Worm (Caenorhabditis elegans) whole organism, L3 larva: Measurements from ENCODE around the gene cyb-2.1.

ENCODE experiments used
- R02D3.7 ChIP-seq: fragments of 150-350 bp; optimal IDR thresholded peaks from 2 replicates; lab custom pipeline; 2014; ENCODE audit warnings: missing biosample characterization, missing genetic modification characterization
- ZK546.5 ChIP-seq: sonication (generic microtip); optimal IDR thresholded peaks from 2 replicates; lab custom pipeline; 2017; ENCODE audit warnings: missing biosample characterization, missing genetic modification characterization
- aly-2 ChIP-seq: fragments of 150-350 bp; optimal IDR thresholded peaks from 2 replicates; lab custom pipeline; 2014; ENCODE audit warnings: missing biosample characterization, missing genetic modification characterization
- ama-1 ChIP-seq: fragments of 150-350 bp; optimal IDR thresholded peaks from 2 replicates; lab custom pipeline; 2018
- ceh-16 ChIP-seq: sonication (generic microtip); optimal IDR thresholded peaks from 2 replicates; lab custom pipeline; 2017; ENCODE audit warnings: missing biosample characterization, missing genetic modification characterization
- ceh-28 ChIP-seq: fragments of 150-350 bp; optimal IDR thresholded peaks from 2 replicates; lab custom pipeline; 2014; ENCODE audit warnings: missing biosample characterization, missing genetic modification reagents, missing genetic modification characterization
- ceh-82 ChIP-seq: fragments of 150-350 bp; optimal IDR thresholded peaks from 2 replicates; lab custom pipeline; 2014; ENCODE audit warnings: missing biosample characterization, missing genetic modification characterization
- ceh-9 ChIP-seq: sonication (generic microtip); optimal IDR thresholded peaks from 2 replicates; lab custom pipeline; 2018; ENCODE audit warnings: missing biosample characterization, missing genetic modification characterization
- daf-12 ChIP-seq: fragments of 150-350 bp; optimal IDR thresholded peaks from 2 replicates; lab custom pipeline; 2014; ENCODE audit warnings: missing biosample characterization, missing genetic modification reagents, missing genetic modification characterization
- egl-27 ChIP-seq: sonication (generic microtip); optimal IDR thresholded peaks from 4 replicates; lab custom pipeline; 2017; ENCODE audit warnings: missing biosample characterization, missing genetic modification reagents, missing genetic modification characterization
- egl-5 ChIP-seq: fragments of 150-350 bp; optimal IDR thresholded peaks from 2 replicates; lab custom pipeline; 2017; ENCODE audit warnings: missing biosample characterization, missing genetic modification reagents, missing genetic modification characterization, inconsistent platforms
- elt-1 ChIP-seq: fragments of 150-350 bp; optimal IDR thresholded peaks from 2 replicates; lab custom pipeline; 2014; ENCODE audit warnings: missing biosample characterization, missing genetic modification characterization
- elt-2 ChIP-seq: sonication (generic microtip); optimal IDR thresholded peaks from 2 replicates; lab custom pipeline; 2016; ENCODE audit warnings: missing genetic modification reagents, mild to moderate bottlenecking, missing genetic modification characterization, missing compliant biosample characterization
- elt-3 ChIP-seq, 3 experiments: fragments of 150-350 bp in 1 of 3; sonication (generic microtip) in 2 of 3; optimal IDR thresholded peaks; 2 replicates in 2 of 3; 4 replicates in 1 of 3; lab custom pipeline; 2014 to 2017; ENCODE audit warnings: missing biosample characterization in 3 of 3, missing genetic modification characterization in 3 of 3
- eor-1 ChIP-seq, 2 experiments: fragments of 150-350 bp; optimal IDR thresholded peaks; 2 replicates each; lab custom pipeline; 2014 to 2018; ENCODE audit warnings: missing biosample characterization in 2 of 2, missing genetic modification characterization in 2 of 2
- fkh-10 ChIP-seq: sonication (generic microtip); optimal IDR thresholded peaks from 2 replicates; lab custom pipeline; 2017; ENCODE audit warnings: missing biosample characterization, missing genetic modification reagents, missing genetic modification characterization
- fkh-2 ChIP-seq: fragments of 150-350 bp; optimal IDR thresholded peaks from 2 replicates; lab custom pipeline; 2014; ENCODE audit warnings: missing biosample characterization, missing genetic modification reagents, missing genetic modification characterization
- fos-1 ChIP-seq: fragments of 150-350 bp; optimal IDR thresholded peaks from 2 replicates; lab custom pipeline; 2014; ENCODE audit warnings: missing biosample characterization, missing genetic modification characterization
- hmg-11 ChIP-seq: sonication (generic microtip); optimal IDR thresholded peaks from 2 replicates; lab custom pipeline; 2016; ENCODE audit warnings: missing genetic modification characterization, missing compliant biosample characterization
- jun-1 ChIP-seq: fragments of 150-350 bp; optimal IDR thresholded peaks from 2 replicates; lab custom pipeline; 2014; ENCODE audit warnings: missing biosample characterization, missing genetic modification reagents, missing genetic modification characterization
- lin-15B ChIP-seq: fragments of 150-350 bp; optimal IDR thresholded peaks from 2 replicates; lab custom pipeline; 2014; ENCODE audit warnings: missing biosample characterization, missing genetic modification characterization
- lin-39 ChIP-seq: fragments of 150-350 bp; optimal IDR thresholded peaks from 2 replicates; lab custom pipeline; 2018; ENCODE audit warnings: missing biosample characterization, missing genetic modification reagents, missing genetic modification characterization
- lsy-12 ChIP-seq: sonication (generic microtip); optimal IDR thresholded peaks from 2 replicates; lab custom pipeline; 2016; ENCODE audit warnings: mild to moderate bottlenecking, missing genetic modification characterization, missing compliant biosample characterization
- mdl-1 ChIP-seq: fragments of 150-350 bp; optimal IDR thresholded peaks from 2 replicates; lab custom pipeline; 2014; ENCODE audit warnings: missing biosample characterization, missing genetic modification characterization
- mml-1 ChIP-seq: fragments of 150-350 bp; sonication (generic microtip); optimal IDR thresholded peaks from 3 replicates; lab custom pipeline; 2014; ENCODE audit warnings: missing biosample characterization, missing genetic modification characterization
- nfya-1 ChIP-seq: sonication (generic microtip); optimal IDR thresholded peaks from 2 replicates; lab custom pipeline; 2017; ENCODE audit warnings: missing genetic modification characterization, mild to moderate bottlenecking, missing compliant biosample characterization, antibody characterized with exemption, moderate library complexity; ENCODE audit not compliant: insufficient read depth
- nhr-11 ChIP-seq: fragments of 150-350 bp; optimal IDR thresholded peaks from 2 replicates; lab custom pipeline; 2014; ENCODE audit warnings: missing biosample characterization, missing genetic modification characterization
- nhr-12 ChIP-seq: fragments of 150-350 bp; optimal IDR thresholded peaks from 2 replicates; lab custom pipeline; 2014; ENCODE audit warnings: missing biosample characterization, missing genetic modification characterization
- nhr-23 ChIP-seq: fragments of 150-350 bp; optimal IDR thresholded peaks from 2 replicates; lab custom pipeline; 2014; ENCODE audit warnings: missing biosample characterization, missing genetic modification reagents, missing genetic modification characterization
- nhr-237 ChIP-seq: fragments of 150-350 bp; optimal IDR thresholded peaks from 2 replicates; lab custom pipeline; 2014; ENCODE audit warnings: missing biosample characterization, missing genetic modification characterization
- nhr-25 ChIP-seq: sonication (generic microtip); optimal IDR thresholded peaks from 2 replicates; lab custom pipeline; 2017; ENCODE audit warnings: missing biosample characterization, missing genetic modification characterization
- nhr-28 ChIP-seq: fragments of 150-350 bp; optimal IDR thresholded peaks from 2 replicates; lab custom pipeline; 2014; ENCODE audit warnings: missing biosample characterization, missing genetic modification characterization
- nhr-43 ChIP-seq: sonication (generic microtip); optimal IDR thresholded peaks from 2 replicates; lab custom pipeline; 2016; ENCODE audit warnings: mild to moderate bottlenecking, missing genetic modification characterization, missing compliant biosample characterization; ENCODE audit not compliant: poor library complexity, severe bottlenecking
- nhr-67 ChIP-seq: fragments of 150-350 bp; optimal IDR thresholded peaks from 2 replicates; lab custom pipeline; 2014; ENCODE audit warnings: missing biosample characterization, missing genetic modification characterization
- nhr-76 ChIP-seq: fragments of 150-350 bp; sonication (generic microtip); optimal IDR thresholded peaks from 5 replicates; lab custom pipeline; 2014; ENCODE audit warnings: missing biosample characterization, missing genetic modification characterization
- nhr-77 ChIP-seq: fragments of 150-350 bp; optimal IDR thresholded peaks from 2 replicates; lab custom pipeline; 2014; ENCODE audit warnings: missing biosample characterization, missing genetic modification characterization
- pha-4 ChIP-seq: fragments of 150-350 bp; optimal IDR thresholded peaks from 2 replicates; lab custom pipeline; 2014; ENCODE audit warnings: missing biosample characterization, missing genetic modification reagents, missing genetic modification characterization
- pqm-1 ChIP-seq: fragments of 150-350 bp; optimal IDR thresholded peaks from 2 replicates; lab custom pipeline; 2017; ENCODE audit warnings: missing biosample characterization, missing genetic modification characterization, inconsistent platforms
- sea-2 ChIP-seq: fragments of 150-350 bp; sonication (generic microtip); optimal IDR thresholded peaks from 4 replicates; lab custom pipeline; 2014; ENCODE audit warnings: missing biosample characterization, missing genetic modification reagents, missing genetic modification characterization
- skn-1 ChIP-seq: fragments of 150-350 bp; optimal IDR thresholded peaks from 2 replicates; lab custom pipeline; 2014; ENCODE audit warnings: missing biosample characterization, missing genetic modification characterization
- snpc-4 ChIP-seq: fragments of 150-350 bp; optimal IDR thresholded peaks from 2 replicates; lab custom pipeline; 2014; ENCODE audit warnings: missing biosample characterization, missing genetic modification characterization
- tbx-2 ChIP-seq: sonication (generic microtip); optimal IDR thresholded peaks from 2 replicates; lab custom pipeline; 2016; ENCODE audit warnings: mild to moderate bottlenecking, missing genetic modification characterization, missing compliant biosample characterization
- unc-39 ChIP-seq: sonication (generic microtip); optimal IDR thresholded peaks from 4 replicates; lab custom pipeline; 2017; ENCODE audit warnings: missing biosample characterization, missing genetic modification characterization
- unc-62 ChIP-seq: fragments of 150-350 bp; sonication (generic microtip); optimal IDR thresholded peaks from 4 replicates; lab custom pipeline; 2014; ENCODE audit warnings: missing biosample characterization, missing genetic modification reagents, missing genetic modification characterization
- zag-1 ChIP-seq: fragments of 150-350 bp; optimal IDR thresholded peaks from 2 replicates; lab custom pipeline; 2014; ENCODE audit warnings: missing biosample characterization, missing genetic modification characterization
- ztf-11 ChIP-seq: fragments of 150-350 bp; optimal IDR thresholded peaks from 2 replicates; lab custom pipeline; 2014; ENCODE audit warnings: missing biosample characterization, missing genetic modification characterization
- ztf-4 ChIP-seq: fragments of 150-350 bp; optimal IDR thresholded peaks from 2 replicates; lab custom pipeline; 2014; ENCODE audit warnings: missing biosample characterization, missing genetic modification characterization

Gene cyb-2.1

ce11 chrIV:10985568-10986035 is at the start of gene cyb-2.1:
Gene cyb-2.1, plus strand, starts transcription at chrIV:10985985.
- no peak for TF ChIP-seq pha-4
- TF ChIP-seq daf-12 = no peak
- no peak for TF ChIP-seq nhr-28 (tag; lab: Kevin White, UChicago)
- no peak for TF ChIP-seq fkh-2 (tag; lab: Kevin White, UChicago)
- no peak for TF ChIP-seq ceh-16 (tag; lab: Kevin White, UChicago)
- no peak for TF ChIP-seq egl-5 (tag; lab: Kevin White, UChicago)
- no peak for TF ChIP-seq jun-1
- no peak for TF ChIP-seq R02D3.7
- no peak for TF ChIP-seq elt-1
- TF ChIP-seq snpc-4 (tag; lab: Kevin White, UChicago) = no peak
- TF ChIP-seq sea-2 (GFP tag; lab: Kevin White, UChicago) = no peak
- no peak for TF ChIP-seq lin-39
- TF ChIP-seq zag-1 (tag; lab: Kevin White, UChicago) = no peak
- TF ChIP-seq hmg-11 (tag; lab: Kevin White, UChicago) = no peak

ce11 chrIV:10936906-10937540 is 48.8 kb upstream of the cyb-2.1 start, which contains the start of gene fic-1:
Gene fic-1, plus strand, starts transcription at chrIV:10937454.
- no peak for TF ChIP-seq nhr-11 (tag; lab: Kevin White, UChicago)
- peak; percentile 34 for TF ChIP-seq pqm-1 (tag; lab: Kevin White, UChicago)
- peak; percentile 16 for TF ChIP-seq skn-1 (tag; lab: Kevin White, UChicago)
- no peak for TF ChIP-seq hmg-11 (tag; lab: Kevin White, UChicago)
- TF ChIP-seq R02D3.7 = peak; percentile 15
- peak; percentile 11 for TF ChIP-seq fkh-2 (tag; lab: Kevin White, UChicago)
- TF ChIP-seq nhr-67 (tag; lab: Kevin White, UChicago) = no peak
- no peak for TF ChIP-seq elt-3 (tag; optimal IDR thresholded peaks at IDR 0.05; lab: Kevin White, UChicago)
- no peak for TF ChIP-seq ceh-16 (tag; lab: Kevin White, UChicago)
- TF ChIP-seq snpc-4 (tag; lab: Kevin White, UChicago) = peak; percentile 73
- no peak for TF ChIP-seq unc-39 (tag; lab: Kevin White, UChicago)
- TF ChIP-seq nhr-23 = no peak
- peak in 1 of 2 experiments; percentile 12 for TF ChIP-seq eor-1 (tag; optimal IDR thresholded peaks at IDR 0.05; lab: Kevin White, UChicago)
- no peak for TF ChIP-seq nhr-76 (tag; lab: Kevin White, UChicago)
- no peak for TF ChIP-seq aly-2 (tag; lab: Kevin White, UChicago)
- TF ChIP-seq lin-15B (tag; lab: Kevin White, UChicago) = peak; percentile 51
- TF ChIP-seq unc-62 (GFP tag; lab: Kevin White, UChicago) = no peak
- TF ChIP-seq nhr-237 = no peak
- no peak for TF ChIP-seq mml-1 (tag; lab: Kevin White, UChicago)
- no peak for TF ChIP-seq nhr-12 (tag; lab: Kevin White, UChicago)
- TF ChIP-seq daf-12 = no peak
- TF ChIP-seq egl-5 (tag; lab: Kevin White, UChicago) = peak; percentile 60
- TF ChIP-seq fkh-10 (GFP tag; lab: Kevin White, UChicago) = peak; percentile 94
- TF ChIP-seq fos-1 (tag; lab: Kevin White, UChicago) = no peak
- no peak for TF ChIP-seq ztf-11
- TF ChIP-seq mdl-1 = no peak
- no peak for TF ChIP-seq ZK546.5
- TF ChIP-seq ztf-4 = no peak
- peak; percentile 4 for TF ChIP-seq lsy-12 (tag; lab: Kevin White, UChicago)
- TF ChIP-seq nhr-25 (tag; lab: Kevin White, UChicago) = no peak
- TF ChIP-seq nhr-43 (tag; lab: Kevin White, UChicago) = no peak
- no peak for TF ChIP-seq ceh-82 (tag; lab: Kevin White, UChicago)
- no peak for TF ChIP-seq ama-1 (lab: Kevin White, UChicago)
- no peak for TF ChIP-seq lin-39
- TF ChIP-seq jun-1 = no peak
- peak; percentile 92 for TF ChIP-seq pha-4
- TF ChIP-seq elt-2 (tag; lab: Kevin White, UChicago) = peak; percentile 28
- TF ChIP-seq nfya-1 (tag; lab: Kevin White, UChicago) = peak; percentile 82
- TF ChIP-seq ceh-28 (tag; lab: Kevin White, UChicago) = peak; percentile 91
- no peak for TF ChIP-seq ceh-9 (tag; lab: Kevin White, UChicago)
- TF ChIP-seq nhr-77 (tag; lab: Kevin White, UChicago) = no peak
- no peak for TF ChIP-seq egl-27 (tag; lab: Kevin White, UChicago)
- no peak for TF ChIP-seq tbx-2 (tag; lab: Kevin White, UChicago)
- TF ChIP-seq sea-2 (GFP tag; lab: Kevin White, UChicago) = peak; percentile 78
